Worm (Caenorhabditis elegans): ENCODE results near the gene K03A11.4.

K03A11.4 gene

ce11 chrX:13074373-13074772, 3.6 kb upstream of the K03A11.4 start, which contains the start of gene ceh-28:
ceh-28 (plus strand) TSS chrX:13074673.
- TF ChIP-seq W03F9.2 (tag; optimal IDR thresholded peaks at IDR 0.05) = no peak
- TF ChIP-seq him-1 (tag; optimal IDR thresholded peaks at IDR 0.05) = no peak
- no peak for TF ChIP-seq dao-5 (tag; optimal IDR thresholded peaks at IDR 0.05)

ce11 chrX:13082326-13082725, 4.4 kb downstream of the K03A11.4 start, which contains the start of gene str-10:
str-10 (plus strand) TSS chrX:13082626.
- TF ChIP-seq dao-5 (tag; optimal IDR thresholded peaks at IDR 0.05) = no peak
- TF ChIP-seq W03F9.2 (tag; optimal IDR thresholded peaks at IDR 0.05) = no peak
- no peak for TF ChIP-seq him-1 (tag; optimal IDR thresholded peaks at IDR 0.05)

ce11 chrX:13084273-13084672, 6.3 kb downstream of the K03A11.4 start, which contains the start of gene R03G8.1:
R03G8.1 (plus strand) TSS chrX:13084573.
- TF ChIP-seq him-1 (tag; optimal IDR thresholded peaks at IDR 0.05) = no peak
- TF ChIP-seq dao-5 (tag; optimal IDR thresholded peaks at IDR 0.05) = no peak
- TF ChIP-seq W03F9.2 (tag; optimal IDR thresholded peaks at IDR 0.05) = no peak

ce11 chrX:13088539-13088938, 10.6 kb downstream of the K03A11.4 start:
- TF ChIP-seq W03F9.2 (tag; optimal IDR thresholded peaks at IDR 0.05) = no peak
- TF ChIP-seq him-1 (tag; optimal IDR thresholded peaks at IDR 0.05) = no peak
- TF ChIP-seq dao-5 (tag; optimal IDR thresholded peaks at IDR 0.05) = no peak

ce11 chrX:13090665-13091064, 12.7 kb downstream of the K03A11.4 start, which contains the start of gene R03G8.3:
R03G8.3 (plus strand) TSS chrX:13090965.
- TF ChIP-seq dao-5 (tag; optimal IDR thresholded peaks at IDR 0.05) = no peak
- TF ChIP-seq him-1 (tag; optimal IDR thresholded peaks at IDR 0.05) = no peak
- TF ChIP-seq W03F9.2 (tag; optimal IDR thresholded peaks at IDR 0.05) = no peak

ce11 chrX:13091199-13091598, 13.2 kb downstream of the K03A11.4 start:
- TF ChIP-seq W03F9.2 (tag; optimal IDR thresholded peaks at IDR 0.05) (no peak), dao-5 (tag; optimal IDR thresholded peaks at IDR 0.05) (no peak), him-1 (tag; optimal IDR thresholded peaks at IDR 0.05) (no peak)

- TF ChIP-seq him-1 (tag; optimal IDR thresholded peaks at IDR 0.05) (no peak), dao-5 (tag; optimal IDR thresholded peaks at IDR 0.05) (no peak)
Measured at ce11 chrX:13100410-13100809, 22.4 kb downstream of the K03A11.4 start, which contains the start of gene R03G8.6. R03G8.6 (minus strand) TSS chrX:13100510.

ce11 chrX:13102838-13103237, 24.9 kb downstream of the K03A11.4 start:
- TF ChIP-seq W03F9.2 (tag; optimal IDR thresholded peaks at IDR 0.05) (no peak), dao-5 (tag; optimal IDR thresholded peaks at IDR 0.05) (no peak), him-1 (tag; optimal IDR thresholded peaks at IDR 0.05) (no peak)

- TF ChIP-seq W03F9.2 (tag; optimal IDR thresholded peaks at IDR 0.05) (no peak), him-1 (tag; optimal IDR thresholded peaks at IDR 0.05) (no peak), dao-5 (tag; optimal IDR thresholded peaks at IDR 0.05) (no peak)
Measured at ce11 chrX:13104966-13105365, 27.0 kb downstream of the K03A11.4 start, which contains the start of gene F17H10.1. F17H10.1 (plus strand) TSS chrX:13105241.

- TF ChIP-seq dao-5 (tag; optimal IDR thresholded peaks at IDR 0.05) = no peak
- no peak for TF ChIP-seq W03F9.2 (tag; optimal IDR thresholded peaks at IDR 0.05)
- TF ChIP-seq him-1 (tag; optimal IDR thresholded peaks at IDR 0.05) = no peak
Measured at ce11 chrX:13106177-13106761, 28.3 kb downstream of the K03A11.4 start.

- TF ChIP-seq dao-5 (tag; optimal IDR thresholded peaks at IDR 0.05) (no peak), him-1 (tag; optimal IDR thresholded peaks at IDR 0.05) (no peak), W03F9.2 (tag; optimal IDR thresholded peaks at IDR 0.05) (no peak)
Measured at ce11 chrX:13108664-13109063, 30.7 kb downstream of the K03A11.4 start.

ce11 chrX:13110004-13110403, 32.0 kb downstream of the K03A11.4 start:
- TF ChIP-seq W03F9.2 (tag; optimal IDR thresholded peaks at IDR 0.05) = no peak
- TF ChIP-seq him-1 (tag; optimal IDR thresholded peaks at IDR 0.05) = no peak
- no peak for TF ChIP-seq dao-5 (tag; optimal IDR thresholded peaks at IDR 0.05)

ce11 chrX:13112664-13113063, 34.7 kb downstream of the K03A11.4 start:
- TF ChIP-seq him-1 (tag; optimal IDR thresholded peaks at IDR 0.05) = no peak
- TF ChIP-seq dao-5 (tag; optimal IDR thresholded peaks at IDR 0.05) = no peak
- TF ChIP-seq W03F9.2 (tag; optimal IDR thresholded peaks at IDR 0.05) = no peak

ce11 chrX:13113457-13113856, 35.5 kb downstream of the K03A11.4 start, which contains the start of gene F17H10.2:
F17H10.2 (plus strand) TSS chrX:13113772.
- TF ChIP-seq him-1 (tag; optimal IDR thresholded peaks at IDR 0.05) (no peak), dao-5 (tag; optimal IDR thresholded peaks at IDR 0.05) (no peak), W03F9.2 (tag; optimal IDR thresholded peaks at IDR 0.05) (no peak)

ce11 chrX:13115694-13116093, 37.7 kb downstream of the K03A11.4 start:
- TF ChIP-seq him-1 (tag; optimal IDR thresholded peaks at IDR 0.05) (no peak), dao-5 (tag; optimal IDR thresholded peaks at IDR 0.05) (no peak)

Measured in whole organism, L4/young adult.